Worm (Caenorhabditis elegans) whole organism, mixed stage, embryonic: ENCODE results near the gene C49F8.15.

Experiments
- flh-1 ChIP-seq: fragments of 200-800 bp; sonication (Bioruptor generic); optimal IDR thresholded peaks from 2 replicates; lab custom pipeline; 2018; ENCODE audit warnings: mild to moderate bottlenecking, missing genetic modification characterization, moderate library complexity, missing compliant biosample characterization
- tbx-8 ChIP-seq: fragments of 200-800 bp; sonication (Bioruptor generic); optimal IDR thresholded peaks from 2 replicates; lab custom pipeline; 2018; ENCODE audit warnings: mild to moderate bottlenecking, missing genetic modification characterization, moderate library complexity, missing compliant biosample characterization

DNA sequence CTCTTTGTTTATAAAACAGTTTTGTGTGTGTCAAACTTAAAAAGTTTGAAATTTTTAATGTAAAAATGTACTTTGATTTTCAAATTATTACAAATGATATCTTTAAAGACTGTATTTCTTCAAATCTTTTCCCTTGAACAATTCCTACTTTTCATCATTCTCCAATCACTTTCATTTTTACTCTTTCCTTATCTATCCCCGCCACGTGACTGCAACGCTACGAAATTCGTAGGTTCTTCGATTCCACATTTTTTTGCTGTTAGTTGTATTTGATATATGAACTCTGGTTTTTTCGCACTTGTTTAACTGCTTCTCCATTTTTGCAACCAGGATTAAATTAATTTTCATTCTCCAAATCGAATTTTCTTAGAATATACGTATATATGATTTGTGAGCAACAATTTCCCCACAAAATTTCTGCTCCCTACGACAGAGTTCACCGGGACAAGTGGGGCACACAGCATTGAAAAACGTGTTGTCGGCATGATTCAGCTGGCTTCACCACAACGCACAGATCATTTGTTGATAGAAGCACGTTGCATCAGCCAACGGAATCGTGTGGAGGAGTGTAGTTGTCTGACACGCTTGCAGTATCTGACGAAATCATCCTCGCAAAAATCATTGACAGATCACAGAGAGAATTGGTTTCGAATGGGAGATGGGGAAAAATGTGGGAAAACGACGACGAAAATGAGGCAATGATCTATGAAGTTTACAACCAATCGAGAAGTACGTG is 7.5 kb downstream of the C49F8.15 start:
- TF ChIP-seq flh-1 (GFP tag; lab: Kevin White, UChicago): no peak
- no peak for TF ChIP-seq tbx-8
